Fruit fly (Drosophila melanogaster) whole organism, wandering third instar larva: ENCODE data around the gene CG6330.

Experiments
- Dfd ChIP-seq: fragments of >200 bp; optimal IDR thresholded peaks from 2 replicates; lab custom pipeline; 2017; ENCODE audit warnings: missing biosample characterization, missing genetic modification characterization
- HLH106 ChIP-seq: fragments of 200-800 bp; optimal IDR thresholded peaks from 3 replicates; lab custom pipeline; 2019; ENCODE audit warnings: missing biosample characterization, mild to moderate bottlenecking, missing genetic modification characterization, moderate library complexity
- Hnf4 ChIP-seq: fragments of 200-800 bp; sonication (Bioruptor generic); optimal IDR thresholded peaks from 2 replicates; lab custom pipeline; 2016; ENCODE audit warnings: missing biosample characterization, mild to moderate bottlenecking, missing genetic modification characterization
- Sp1 ChIP-seq: fragments of 200-800 bp; sonication (Bioruptor generic); optimal IDR thresholded peaks from 3 replicates; lab custom pipeline; 2019; ENCODE audit warnings: missing biosample characterization, mild to moderate bottlenecking, missing genetic modification characterization, moderate library complexity
- br ChIP-seq: fragments of 200-800 bp; sonication (Bioruptor generic); optimal IDR thresholded peaks from 2 replicates; lab custom pipeline; 2016; ENCODE audit warnings: missing biosample characterization, missing genetic modification characterization
- ey ChIP-seq: fragments of 200-800 bp; sonication (Bioruptor generic); optimal IDR thresholded peaks from 2 replicates; lab custom pipeline; 2016; ENCODE audit warnings: missing biosample characterization, missing genetic modification characterization
- h ChIP-seq: fragments of 200-800 bp; sonication (Bioruptor generic); optimal IDR thresholded peaks from 3 replicates; lab custom pipeline; 2016; ENCODE audit warnings: missing biosample characterization, mild to moderate bottlenecking, missing genetic modification characterization
- lola ChIP-seq: fragments of >200 bp; optimal IDR thresholded peaks from 2 replicates; lab custom pipeline; 2017; ENCODE audit warnings: missing biosample characterization, missing genetic modification characterization
- pan ChIP-seq: fragments of >200 bp; optimal IDR thresholded peaks from 2 replicates; lab custom pipeline; 2017
- usp ChIP-seq: fragments of >200 bp; optimal IDR thresholded peaks from 2 replicates; lab custom pipeline; 2017; ENCODE audit warnings: missing biosample characterization, missing genetic modification characterization

DNA sequence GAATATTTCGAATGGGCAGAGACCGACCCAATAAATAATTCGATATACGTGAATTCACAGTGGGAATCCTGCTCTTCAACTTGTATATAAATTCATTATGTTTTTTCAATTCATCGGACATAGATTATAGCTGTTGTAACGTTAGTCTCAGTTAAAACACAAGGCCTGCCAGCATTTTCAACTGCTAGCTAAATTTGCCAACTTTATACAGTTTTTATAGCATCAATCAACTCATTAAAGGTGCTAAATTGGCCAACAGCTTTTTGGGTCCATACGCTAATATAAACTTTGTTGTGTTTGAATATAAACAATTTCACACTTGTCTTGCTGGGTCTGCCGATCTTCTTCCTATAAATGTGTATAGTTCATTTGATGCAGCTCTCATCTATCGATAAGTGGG lies 23.8 kb upstream of the CG6330 start:
- no peak for TF ChIP-seq h (GFP tag; lab: Kevin White, UChicago)
- TF ChIP-seq pan (lab: Kevin White, UChicago) = no peak
- no peak for TF ChIP-seq ey (GFP tag; lab: Kevin White, UChicago)
- TF ChIP-seq Sp1 (GFP tag; lab: Kevin White, UChicago) = no peak
- TF ChIP-seq Hnf4 = no peak
- no peak for TF ChIP-seq Dfd (GFP tag; lab: Kevin White, UChicago)
- TF ChIP-seq br (GFP tag; lab: Kevin White, UChicago) = no peak
- no peak for TF ChIP-seq lola (GFP tag; lab: Kevin White, UChicago)
- no peak for TF ChIP-seq usp (GFP tag; lab: Kevin White, UChicago)
- no peak for TF ChIP-seq HLH106 (tag; lab: Kevin White, UChicago)
